Fruit fly (Drosophila melanogaster): ENCODE results near the gene ush.
A peak's percentile ranks its signal among the peaks of the same experiment; 100 is the strongest.

ush gene

DNA sequence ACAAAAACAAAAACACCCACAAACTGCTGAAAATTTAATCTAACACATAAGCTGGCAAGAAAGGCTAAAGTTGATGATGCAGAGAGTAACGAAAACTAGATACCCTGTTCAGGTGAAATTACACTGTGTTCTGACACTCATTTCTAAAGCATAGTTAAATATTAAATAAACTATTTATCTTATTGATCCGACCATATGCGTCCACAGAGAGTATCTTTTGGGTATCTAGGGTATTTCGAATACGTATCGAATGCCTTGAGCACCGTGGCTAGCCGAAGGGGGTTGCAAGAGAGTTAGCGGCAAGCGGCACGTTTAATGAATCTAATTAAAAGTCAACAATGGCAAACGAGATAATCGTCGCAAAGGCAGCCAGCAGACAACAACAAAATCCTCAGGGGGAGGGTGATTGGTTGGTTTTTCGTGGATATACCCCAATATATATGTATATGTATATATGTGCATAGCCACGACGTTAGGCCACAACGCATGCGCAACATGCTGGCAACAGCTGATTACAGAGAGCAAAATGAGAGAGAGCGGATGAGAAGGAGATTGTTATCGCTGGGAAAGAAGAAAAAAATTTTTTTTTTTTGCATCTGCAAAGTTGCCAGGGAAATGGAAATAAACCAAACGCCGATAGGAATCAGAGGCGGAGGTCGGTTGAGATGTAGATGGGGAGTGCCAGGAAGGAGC is 46.1 kb downstream of the ush start (continued):
- TF ChIP-seq CG11696 (GFP tag; IDR thresholded peaks at IDR 0.05) (peak; percentile 53; the same call in 1 of the 2 replicates), Dref (GFP tag; IDR thresholded peaks at IDR 0.05) (no peak), Camta (GFP tag; optimal IDR thresholded peaks at IDR 0.05) (peak; percentile 61), tup (GFP tag; optimal IDR thresholded peaks at IDR 0.05) (peak; percentile 48), hkb (optimal IDR thresholded peaks at IDR 0.05) (no peak), hkb (GFP tag; IDR thresholded peaks at IDR 0.05) (peak; percentile 74), CG43689 (GFP tag; IDR thresholded peaks at IDR 0.05) (peak; percentile 54), pum (GFP tag; optimal IDR thresholded peaks at IDR 0.05) (peak; percentile 46), CG9609 (GFP tag; optimal IDR thresholded peaks at IDR 0.05) (peak; percentile 25), ara (GFP tag; IDR thresholded peaks at IDR 0.05) (peak; percentile 91), Jarid2 (GFP tag; optimal IDR thresholded peaks at IDR 0.05) (peak; percentile 61), Atf-2 (GFP tag; optimal IDR thresholded peaks at IDR 0.05) (peak; percentile 34), HHEX (GFP tag; optimal IDR thresholded peaks at IDR 0.05) (peak; percentile 71), CG16779 (GFP tag; IDR thresholded peaks at IDR 0.05) (no peak), hth (optimal IDR thresholded peaks at IDR 0.05) (no peak), CG10979 (tag; optimal IDR thresholded peaks at IDR 0.05) (peak; percentile 88), CG9932 (GFP tag; IDR thresholded peaks at IDR 0.05) (0 out of 2 replicates have a peak, but pooled peaks have one; percentile 13), stwl (tag; optimal IDR thresholded peaks at IDR 0.05) (peak; percentile 45), eyg (GFP tag; optimal IDR thresholded peaks at IDR 0.05) (no peak), CG12155 (GFP tag; optimal IDR thresholded peaks at IDR 0.05) (peak; percentile 47), dati (GFP tag; IDR thresholded peaks at IDR 0.05) (peak; percentile 64; the same call in 1 of the 2 replicates), Sox102F (GFP tag; optimal IDR thresholded peaks at IDR 0.05) (peak; percentile 89), row (GFP tag; IDR thresholded peaks at IDR 0.05) (peak; percentile 92), MTF-1 (GFP tag; optimal IDR thresholded peaks at IDR 0.05; ENCODE audit: borderline replicate concordance) (peak; percentile 68), sens-2 (GFP tag; IDR thresholded peaks at IDR 0.05) (0 out of 2 replicates have a peak, but pooled peaks have one; percentile 25), Hmx (GFP tag; optimal IDR thresholded peaks at IDR 0.05) (peak; percentile 15), phol (tag; optimal IDR thresholded peaks at IDR 0.05) (peak; percentile 88), otp (GFP tag; IDR thresholded peaks at IDR 0.05) (peak; percentile 86), zfh1 (GFP tag; IDR thresholded peaks at IDR 0.05) (peak; percentile 92), HLH3B (GFP tag; IDR thresholded peaks at IDR 0.05) (peak; percentile 79), CG11504 (tag; optimal IDR thresholded peaks at IDR 0.05) (peak; percentile 77), Fer1 (GFP tag; optimal IDR thresholded peaks at IDR 0.05) (peak; percentile 77), chm (GFP tag; IDR thresholded peaks at IDR 0.05) (peak; percentile 82), da (GFP tag; optimal IDR thresholded peaks at IDR 0.05) (no peak), CG14667 (GFP tag; IDR thresholded peaks at IDR 0.05) (peak; percentile 74), CG4424 (GFP tag; optimal IDR thresholded peaks at IDR 0.05) (peak; percentile 86), trem (tag; optimal IDR thresholded peaks at IDR 0.05) (peak; percentile 85), CG7987 (GFP tag; optimal IDR thresholded peaks at IDR 0.05) (peak; percentile 60), so (GFP tag; IDR thresholded peaks at IDR 0.05) (peak; percentile 84), chn (GFP tag; optimal IDR thresholded peaks at IDR 0.05) (peak; percentile 76), HLH54F (GFP tag; optimal IDR thresholded peaks at IDR 0.05) (peak; percentile 24), yki (optimal IDR thresholded peaks at IDR 0.05) (no peak), Hr3 (GFP tag; optimal IDR thresholded peaks at IDR 0.05) (peak; percentile 85), CG15073 (GFP tag; optimal IDR thresholded peaks at IDR 0.05) (peak; percentile 32), CG8924 (tag; optimal IDR thresholded peaks at IDR 0.05) (peak; percentile 75), vfl (GFP tag; optimal IDR thresholded peaks at IDR 0.05) (peak; percentile 20), unpg (GFP tag; optimal IDR thresholded peaks at IDR 0.05) (peak; percentile 78), sqz (GFP tag; optimal IDR thresholded peaks at IDR 0.05) (no peak), scrt (GFP tag; optimal IDR thresholded peaks at IDR 0.05) (peak; percentile 65), CG30431 (GFP tag; optimal IDR thresholded peaks at IDR 0.05) (peak; percentile 55), CG31224 (GFP tag; IDR thresholded peaks at IDR 0.05) (peak; percentile 62)

All from whole organism, embryonic.